Fruit fly (Drosophila melanogaster) whole organism, adult: Measurements from ENCODE around the gene brun.

Experiments
- CG33017 ChIP-seq: fragments of 200-800 bp; sonication (Bioruptor generic); optimal IDR thresholded peaks from 2 replicates; lab custom pipeline; 2018; ENCODE audit warnings: missing biosample characterization, mild to moderate bottlenecking, missing genetic modification characterization, moderate library complexity
- CG5204 ChIP-seq: fragments of 200-800 bp; sonication (Bioruptor generic); optimal IDR thresholded peaks from 2 replicates; lab custom pipeline; 2016; ENCODE audit warnings: missing biosample characterization, missing genetic modification characterization
- Crg-1 ChIP-seq: fragments of 200-800 bp; sonication (Bioruptor generic); optimal IDR thresholded peaks from 2 replicates; lab custom pipeline; 2016; ENCODE audit warnings: missing biosample characterization, missing genetic modification characterization
- Hr96 ChIP-seq: fragments of 200-800 bp; sonication (Bioruptor generic); optimal IDR thresholded peaks from 2 replicates; lab custom pipeline; 2016; ENCODE audit warnings: missing biosample characterization, missing genetic modification characterization
- bab1 ChIP-seq: fragments of 200-800 bp; sonication (Bioruptor generic); optimal IDR thresholded peaks from 3 replicates; lab custom pipeline; 2019; ENCODE audit warnings: missing biosample characterization, mild to moderate bottlenecking, missing genetic modification characterization, moderate library complexity
- cic ChIP-seq: fragments of 200-800 bp; sonication (Bioruptor generic); optimal IDR thresholded peaks from 2 replicates; lab custom pipeline; 2017; ENCODE audit warnings: missing biosample characterization, mild to moderate bottlenecking, missing genetic modification characterization, moderate library complexity
- kay ChIP-seq: fragments of 200-800 bp; sonication (Bioruptor generic); peaks from one replicate; lab custom pipeline; 2016; ENCODE audit warnings: missing biosample characterization, missing genetic modification characterization, borderline replicate concordance
- ovo ChIP-seq: fragments of 200-800 bp; sonication (Bioruptor generic); optimal IDR thresholded peaks from 2 replicates; lab custom pipeline; 2016; ENCODE audit warnings: missing biosample characterization, missing genetic modification characterization
- tj ChIP-seq: fragments of 200-800 bp; sonication (Bioruptor generic); optimal IDR thresholded peaks from 3 replicates; lab custom pipeline; 2017; ENCODE audit warnings: missing biosample characterization, mild to moderate bottlenecking, missing genetic modification characterization, moderate library complexity

dm6 chr2L:20649891-20650290, 6.1 kb downstream of the brun start, which contains the start of gene CG2611:
- TF ChIP-seq cic (GFP tag; lab: Kevin White, UChicago), result no peak
- TF ChIP-seq kay, result no peak
- no peak for TF ChIP-seq CG33017 (tag; lab: Kevin White, UChicago)
- TF ChIP-seq Crg-1, result peak; percentile 42
- TF ChIP-seq tj (GFP tag; lab: Kevin White, UChicago), result no peak
- no peak for TF ChIP-seq ovo (GFP tag; lab: Kevin White, UChicago)
- TF ChIP-seq Hr96 (GFP tag; lab: Kevin White, UChicago), result no peak
- no peak for TF ChIP-seq CG5204
- peak; percentile 28 for TF ChIP-seq bab1 (GFP tag; lab: Kevin White, UChicago)
